Worm (Caenorhabditis elegans) whole organism, L3 larva: ENCODE measurements around the gene col-127.

Source experiments
- R02D3.7 ChIP-seq: fragments of 150-350 bp; optimal IDR thresholded peaks from 2 replicates; lab custom pipeline; 2014; ENCODE audit warnings: missing biosample characterization, missing genetic modification characterization
- ZK546.5 ChIP-seq: sonication (generic microtip); optimal IDR thresholded peaks from 2 replicates; lab custom pipeline; 2017; ENCODE audit warnings: missing biosample characterization, missing genetic modification characterization
- aly-2 ChIP-seq: fragments of 150-350 bp; optimal IDR thresholded peaks from 2 replicates; lab custom pipeline; 2014; ENCODE audit warnings: missing biosample characterization, missing genetic modification characterization
- ama-1 ChIP-seq: fragments of 150-350 bp; optimal IDR thresholded peaks from 2 replicates; lab custom pipeline; 2018
- ceh-16 ChIP-seq: sonication (generic microtip); optimal IDR thresholded peaks from 2 replicates; lab custom pipeline; 2017; ENCODE audit warnings: missing biosample characterization, missing genetic modification characterization
- ceh-9 ChIP-seq: sonication (generic microtip); optimal IDR thresholded peaks from 2 replicates; lab custom pipeline; 2018; ENCODE audit warnings: missing biosample characterization, missing genetic modification characterization
- elt-1 ChIP-seq: fragments of 150-350 bp; optimal IDR thresholded peaks from 2 replicates; lab custom pipeline; 2014; ENCODE audit warnings: missing biosample characterization, missing genetic modification characterization
- elt-2 ChIP-seq: sonication (generic microtip); optimal IDR thresholded peaks from 2 replicates; lab custom pipeline; 2016; ENCODE audit warnings: missing genetic modification reagents, mild to moderate bottlenecking, missing genetic modification characterization, missing compliant biosample characterization
- elt-3 ChIP-seq, 3 experiments: fragments of 150-350 bp in 1 of 3; sonication (generic microtip) in 2 of 3; optimal IDR thresholded peaks; 2 replicates in 2 of 3; 4 replicates in 1 of 3; lab custom pipeline; 2014 to 2017; ENCODE audit warnings: missing biosample characterization in 3 of 3, missing genetic modification characterization in 3 of 3
- fkh-10 ChIP-seq: sonication (generic microtip); optimal IDR thresholded peaks from 2 replicates; lab custom pipeline; 2017; ENCODE audit warnings: missing biosample characterization, missing genetic modification reagents, missing genetic modification characterization
- fkh-2 ChIP-seq: fragments of 150-350 bp; optimal IDR thresholded peaks from 2 replicates; lab custom pipeline; 2014; ENCODE audit warnings: missing biosample characterization, missing genetic modification reagents, missing genetic modification characterization
- jun-1 ChIP-seq: fragments of 150-350 bp; optimal IDR thresholded peaks from 2 replicates; lab custom pipeline; 2014; ENCODE audit warnings: missing biosample characterization, missing genetic modification reagents, missing genetic modification characterization
- lin-15B ChIP-seq: fragments of 150-350 bp; optimal IDR thresholded peaks from 2 replicates; lab custom pipeline; 2014; ENCODE audit warnings: missing biosample characterization, missing genetic modification characterization
- lin-39 ChIP-seq: fragments of 150-350 bp; optimal IDR thresholded peaks from 2 replicates; lab custom pipeline; 2018; ENCODE audit warnings: missing biosample characterization, missing genetic modification reagents, missing genetic modification characterization
- lsy-12 ChIP-seq: sonication (generic microtip); optimal IDR thresholded peaks from 2 replicates; lab custom pipeline; 2016; ENCODE audit warnings: mild to moderate bottlenecking, missing genetic modification characterization, missing compliant biosample characterization
- mdl-1 ChIP-seq: fragments of 150-350 bp; optimal IDR thresholded peaks from 2 replicates; lab custom pipeline; 2014; ENCODE audit warnings: missing biosample characterization, missing genetic modification characterization
- mml-1 ChIP-seq: fragments of 150-350 bp; sonication (generic microtip); optimal IDR thresholded peaks from 3 replicates; lab custom pipeline; 2014; ENCODE audit warnings: missing biosample characterization, missing genetic modification characterization
- nfya-1 ChIP-seq: sonication (generic microtip); optimal IDR thresholded peaks from 2 replicates; lab custom pipeline; 2017; ENCODE audit warnings: missing genetic modification characterization, mild to moderate bottlenecking, missing compliant biosample characterization, antibody characterized with exemption, moderate library complexity; ENCODE audit not compliant: insufficient read depth
- nhr-12 ChIP-seq: fragments of 150-350 bp; optimal IDR thresholded peaks from 2 replicates; lab custom pipeline; 2014; ENCODE audit warnings: missing biosample characterization, missing genetic modification characterization
- nhr-237 ChIP-seq: fragments of 150-350 bp; optimal IDR thresholded peaks from 2 replicates; lab custom pipeline; 2014; ENCODE audit warnings: missing biosample characterization, missing genetic modification characterization
- nhr-25 ChIP-seq: sonication (generic microtip); optimal IDR thresholded peaks from 2 replicates; lab custom pipeline; 2017; ENCODE audit warnings: missing biosample characterization, missing genetic modification characterization
- nhr-28 ChIP-seq: fragments of 150-350 bp; optimal IDR thresholded peaks from 2 replicates; lab custom pipeline; 2014; ENCODE audit warnings: missing biosample characterization, missing genetic modification characterization
- nhr-43 ChIP-seq: sonication (generic microtip); optimal IDR thresholded peaks from 2 replicates; lab custom pipeline; 2016; ENCODE audit warnings: mild to moderate bottlenecking, missing genetic modification characterization, missing compliant biosample characterization; ENCODE audit not compliant: poor library complexity, severe bottlenecking
- nhr-76 ChIP-seq: fragments of 150-350 bp; sonication (generic microtip); optimal IDR thresholded peaks from 5 replicates; lab custom pipeline; 2014; ENCODE audit warnings: missing biosample characterization, missing genetic modification characterization
- pqm-1 ChIP-seq: fragments of 150-350 bp; optimal IDR thresholded peaks from 2 replicates; lab custom pipeline; 2017; ENCODE audit warnings: missing biosample characterization, missing genetic modification characterization, inconsistent platforms
- skn-1 ChIP-seq: fragments of 150-350 bp; optimal IDR thresholded peaks from 2 replicates; lab custom pipeline; 2014; ENCODE audit warnings: missing biosample characterization, missing genetic modification characterization
- snpc-4 ChIP-seq: fragments of 150-350 bp; optimal IDR thresholded peaks from 2 replicates; lab custom pipeline; 2014; ENCODE audit warnings: missing biosample characterization, missing genetic modification characterization
- tbx-2 ChIP-seq: sonication (generic microtip); optimal IDR thresholded peaks from 2 replicates; lab custom pipeline; 2016; ENCODE audit warnings: mild to moderate bottlenecking, missing genetic modification characterization, missing compliant biosample characterization
- zag-1 ChIP-seq: fragments of 150-350 bp; optimal IDR thresholded peaks from 2 replicates; lab custom pipeline; 2014; ENCODE audit warnings: missing biosample characterization, missing genetic modification characterization
- ztf-11 ChIP-seq: fragments of 150-350 bp; optimal IDR thresholded peaks from 2 replicates; lab custom pipeline; 2014; ENCODE audit warnings: missing biosample characterization, missing genetic modification characterization
- ztf-4 ChIP-seq: fragments of 150-350 bp; optimal IDR thresholded peaks from 2 replicates; lab custom pipeline; 2014; ENCODE audit warnings: missing biosample characterization, missing genetic modification characterization

col-127 gene

ce11 chrIV:11230069-11230468 is 35.9 kb downstream of the col-127 start, which contains the start of gene best-7:
TSS of gene best-7 (minus strand) at chrIV:11230307.
- TF ChIP-seq elt-2 (tag; lab: Kevin White, UChicago) (peak; percentile 53), nhr-12 (no peak), pqm-1 (tag; lab: Kevin White, UChicago) (peak; percentile 11), snpc-4 (tag; lab: Kevin White, UChicago) (no peak)

- TF ChIP-seq elt-2 (tag; lab: Kevin White, UChicago) (peak; percentile 45), pqm-1 (tag; lab: Kevin White, UChicago) (peak; percentile 12), lin-15B (tag; lab: Kevin White, UChicago) (no peak), jun-1 (tag; lab: Kevin White, UChicago) (no peak)
Measured at ce11 chrIV:11229013-11229412, 37.0 kb downstream of the col-127 start.

- peak; percentile 29 for TF ChIP-seq nhr-43 (tag; lab: Kevin White, UChicago)
- no peak for TF ChIP-seq pqm-1 (tag; lab: Kevin White, UChicago)
- no peak for TF ChIP-seq mdl-1
- TF ChIP-seq nhr-28 (tag; lab: Kevin White, UChicago): no peak
- no peak for TF ChIP-seq nfya-1 (tag; lab: Kevin White, UChicago)
- TF ChIP-seq ceh-16 (tag; lab: Kevin White, UChicago): no peak
- TF ChIP-seq R02D3.7: peak; percentile 15
- no peak for TF ChIP-seq fkh-2 (tag; lab: Kevin White, UChicago)
- TF ChIP-seq lin-39: no peak
- peak; percentile 1 for TF ChIP-seq nhr-25 (tag; lab: Kevin White, UChicago)
- no peak for TF ChIP-seq nhr-76
- no peak for TF ChIP-seq ZK546.5 (tag; lab: Kevin White, UChicago)
- peak in 1 of 3 experiments; percentile 51 for TF ChIP-seq elt-3 (tag; optimal IDR thresholded peaks at IDR 0.05; lab: Kevin White, UChicago)
- TF ChIP-seq lsy-12 (tag; lab: Kevin White, UChicago): no peak
- no peak for TF ChIP-seq elt-1 (tag; lab: Kevin White, UChicago)
- TF ChIP-seq zag-1 (tag; lab: Kevin White, UChicago): no peak
Measured at ce11 chrIV:11226545-11226944, 39.4 kb downstream of the col-127 start.

- peak; percentile 51 for TF ChIP-seq nhr-43 (tag; lab: Kevin White, UChicago)
Measured at ce11 chrIV:11225715-11226475, 40.1 kb downstream of the col-127 start.

ce11 chrIV:11225206-11225605 is 40.8 kb downstream of the col-127 start, which contains the start of gene col-125:
TSS of gene col-125 (plus strand) at chrIV:11225506.
- TF ChIP-seq nhr-237 (tag; lab: Kevin White, UChicago) (no peak), R02D3.7 (no peak), nhr-25 (tag; lab: Kevin White, UChicago) (peak; percentile 70), skn-1 (tag; lab: Kevin White, UChicago) (no peak), tbx-2 (no peak), jun-1 (tag; lab: Kevin White, UChicago) (no peak), lsy-12 (tag; lab: Kevin White, UChicago) (no peak), nfya-1 (tag; lab: Kevin White, UChicago) (peak; percentile 21), ztf-11 (tag; lab: Kevin White, UChicago) (no peak)

- TF ChIP-seq snpc-4 (tag; lab: Kevin White, UChicago) (no peak), zag-1 (tag; lab: Kevin White, UChicago) (no peak), ZK546.5 (tag; lab: Kevin White, UChicago) (no peak), ceh-9 (no peak), lin-15B (tag; lab: Kevin White, UChicago) (no peak), ceh-16 (tag; lab: Kevin White, UChicago) (no peak), ztf-4 (tag; lab: Kevin White, UChicago) (no peak), ama-1 (lab: Kevin White, UChicago) (no peak), tbx-2 (no peak), aly-2 (no peak), lin-39 (no peak), elt-2 (tag; lab: Kevin White, UChicago) (no peak), mdl-1 (no peak), fkh-10 (GFP tag; lab: Kevin White, UChicago) (no peak), mml-1 (tag; lab: Kevin White, UChicago) (no peak), jun-1 (tag; lab: Kevin White, UChicago) (no peak)
- TF ChIP-seq, all 47 proteins: peak for 0
Measured at ce11 chrIV:11223878-11224277, 42.1 kb downstream of the col-127 start, which contains the start of gene C29F4.3. TSS of gene C29F4.3 (minus strand) at chrIV:11223978.
